Worm (Caenorhabditis elegans): ENCODE data around the gene srg-67.

DNA sequence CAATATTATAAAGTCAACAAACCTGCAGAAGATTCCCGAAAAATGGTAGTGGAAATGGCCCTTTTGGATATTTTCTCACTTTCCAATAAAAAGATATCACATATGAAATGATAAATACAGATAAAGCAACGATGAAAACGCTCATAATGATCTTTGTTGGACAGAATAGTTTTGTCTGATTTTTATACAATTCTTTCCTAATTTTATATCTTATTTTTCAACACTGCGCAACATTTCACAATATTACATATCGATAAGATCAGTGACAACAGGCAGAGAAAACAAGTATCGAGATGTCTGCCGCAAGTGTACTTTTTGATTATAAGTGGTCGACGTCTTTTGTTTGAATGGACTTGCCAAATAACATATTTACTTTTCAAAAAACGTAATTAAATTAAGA, 39.7 kb downstream of the srg-67 start, which contains the start of gene cyp-14A5:
- TF ChIP-seq ceh-36 (tag; optimal IDR thresholded peaks at IDR 0.05) (no peak), ama-1 (optimal IDR thresholded peaks at IDR 0.05) (no peak), hmbx-1 (tag; optimal IDR thresholded peaks at IDR 0.05) (no peak), pes-1 (GFP tag; IDR thresholded peaks at IDR 0.05) (no peak), aly-1 (tag; optimal IDR thresholded peaks at IDR 0.05) (no peak), scrt-1 (GFP tag; IDR thresholded peaks at IDR 0.05) (no peak), ets-7 (tag; optimal IDR thresholded peaks at IDR 0.05) (no peak), flt-1 (GFP tag; IDR thresholded peaks at IDR 0.05) (no peak), ceh-13 (GFP tag; optimal IDR thresholded peaks at IDR 0.05) (no peak)

Data from whole organism, early embryonic.